Fruit fly (Drosophila melanogaster): ENCODE measurements around the gene Hmx.

Gene Hmx

DNA sequence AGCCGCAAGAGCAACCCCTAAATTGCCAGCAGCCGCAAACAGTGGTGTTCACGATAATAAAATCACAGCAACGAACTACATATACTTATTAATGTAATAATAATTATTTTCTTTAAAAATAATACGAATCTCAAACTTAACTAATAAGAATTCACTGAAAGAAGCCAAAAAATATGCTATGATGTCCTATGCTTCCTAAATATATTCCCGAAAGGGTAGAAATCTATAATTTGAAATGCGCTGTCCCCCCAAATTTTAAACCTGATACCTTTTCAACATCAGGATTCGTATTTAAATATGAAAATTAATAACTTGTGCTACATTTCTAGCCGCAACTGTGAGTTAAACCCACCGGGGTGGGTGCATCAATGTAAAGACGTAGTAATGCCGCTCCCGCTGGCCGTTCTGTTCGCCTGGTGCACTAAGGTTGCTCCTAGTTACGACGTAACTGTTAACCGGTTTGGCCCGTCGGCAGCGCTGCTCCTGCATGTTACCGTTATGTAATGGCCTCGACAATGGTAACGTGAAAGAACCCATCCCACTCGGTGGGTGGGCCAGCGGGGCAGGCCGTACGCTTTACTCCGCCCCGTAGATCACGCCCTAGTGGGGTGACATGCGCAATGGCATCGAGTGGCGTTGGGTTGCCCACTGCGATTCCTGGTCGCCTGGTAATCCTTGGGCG lies 45.6 kb downstream of the Hmx start (continued):
- TF ChIP-seq CG1529 (GFP tag; optimal IDR thresholded peaks at IDR 0.05) (peak; percentile 77), mam (GFP tag; optimal IDR thresholded peaks at IDR 0.05) (peak; percentile 14), Lim3 (GFP tag; IDR thresholded peaks at IDR 0.05) (no peak), sisA (GFP tag; IDR thresholded peaks at IDR 0.05) (peak; percentile 65; the same call in 1 of the 2 replicates), gt (GFP tag; IDR thresholded peaks at IDR 0.05) (peak; percentile 68; the same call in 1 of the 2 replicates), CG6854 (GFP tag; optimal IDR thresholded peaks at IDR 0.05) (peak; percentile 82), CG10209 (GFP tag; optimal IDR thresholded peaks at IDR 0.05) (peak; percentile 88), her (GFP tag; optimal IDR thresholded peaks at IDR 0.05) (no peak), shn (GFP tag; optimal IDR thresholded peaks at IDR 0.05) (no peak), CG10654 (GFP tag; optimal IDR thresholded peaks at IDR 0.05) (peak; percentile 59), rib (GFP tag; IDR thresholded peaks at IDR 0.05) (no peak), CG12299 (tag; optimal IDR thresholded peaks at IDR 0.05) (peak; percentile 85), CG8290 (GFP tag; optimal IDR thresholded peaks at IDR 0.05) (peak; percentile 70), CG8290 (tag; optimal IDR thresholded peaks at IDR 0.05) (peak in 1 of 2 experiments; percentile 53), Blimp-1 (GFP tag; optimal IDR thresholded peaks at IDR 0.05) (peak; percentile 76), CG32767 (GFP tag; IDR thresholded peaks at IDR 0.05) (peak; percentile 56; the same call in 1 of the 2 replicates), CG10267 (tag; optimal IDR thresholded peaks at IDR 0.05) (peak; percentile 85), Abd-B (GFP tag; optimal IDR thresholded peaks at IDR 0.05) (peak; percentile 73), CG34376 (GFP tag; optimal IDR thresholded peaks at IDR 0.05) (peak; percentile 16), grn (GFP tag; optimal IDR thresholded peaks at IDR 0.05) (no peak), Hr3 (GFP tag; optimal IDR thresholded peaks at IDR 0.05) (peak; percentile 76), unc-4 (GFP tag; IDR thresholded peaks at IDR 0.05; ENCODE audit: partially characterized antibody) (no peak), hbn (GFP tag; IDR thresholded peaks at IDR 0.05; ENCODE audit: partially characterized antibody) (no peak), vvl (GFP tag; IDR thresholded peaks at IDR 0.05) (peak; percentile 65), abd-A (tag; optimal IDR thresholded peaks at IDR 0.05) (peak; percentile 66), chif (GFP tag; optimal IDR thresholded peaks at IDR 0.05) (peak; percentile 12 to 56), slbo (GFP tag; IDR thresholded peaks at IDR 0.05) (peak; percentile 58), CG6175 (GFP tag; IDR thresholded peaks at IDR 0.05) (no peak), CoRest (tag; optimal IDR thresholded peaks at IDR 0.05) (peak; percentile 91), CG14667 (GFP tag; IDR thresholded peaks at IDR 0.05) (peak; percentile 22; the same call in 1 of the 2 replicates), crp (GFP tag; optimal IDR thresholded peaks at IDR 0.05) (peak in 1 of 2 experiments; percentile 18), CG3847 (GFP tag; IDR thresholded peaks at IDR 0.05) (peak; percentile 64), inv (GFP tag; IDR thresholded peaks at IDR 0.05; ENCODE audit: partially characterized antibody) (no peak), h (optimal IDR thresholded peaks at IDR 0.05) (no peak), Sox102F (GFP tag; optimal IDR thresholded peaks at IDR 0.05) (peak; percentile 76), ind (GFP tag; optimal IDR thresholded peaks at IDR 0.05) (peak; percentile 64), CG12942 (GFP tag; optimal IDR thresholded peaks at IDR 0.05) (peak; percentile 19), CG12744 (GFP tag; optimal IDR thresholded peaks at IDR 0.05) (no peak), dysf (GFP tag; IDR thresholded peaks at IDR 0.05) (peak; percentile 69), Atf6 (GFP tag; IDR thresholded peaks at IDR 0.05) (peak; percentile 31; the same call in 1 of the 2 replicates), CG18599 (GFP tag; optimal IDR thresholded peaks at IDR 0.05) (peak; percentile 91), CG1647 (GFP tag; optimal IDR thresholded peaks at IDR 0.05) (no peak), Mes4 (GFP tag; optimal IDR thresholded peaks at IDR 0.05) (no peak), ham (GFP tag; IDR thresholded peaks at IDR 0.05) (no peak), gcm2 (GFP tag; optimal IDR thresholded peaks at IDR 0.05) (peak; percentile 29), MTF-1 (GFP tag; optimal IDR thresholded peaks at IDR 0.05; ENCODE audit: borderline replicate concordance) (peak; percentile 57), chn (GFP tag; optimal IDR thresholded peaks at IDR 0.05) (peak; percentile 84), H2.0 (GFP tag; IDR thresholded peaks at IDR 0.05) (peak; percentile 32; the same call in 1 of the 2 replicates), CG43689 (GFP tag; IDR thresholded peaks at IDR 0.05) (no peak), CG15269 (tag; optimal IDR thresholded peaks at IDR 0.05) (peak; percentile 86)
